Fruit fly (Drosophila melanogaster): ENCODE results near the gene CG42594.

Gene CG42594

DNA sequence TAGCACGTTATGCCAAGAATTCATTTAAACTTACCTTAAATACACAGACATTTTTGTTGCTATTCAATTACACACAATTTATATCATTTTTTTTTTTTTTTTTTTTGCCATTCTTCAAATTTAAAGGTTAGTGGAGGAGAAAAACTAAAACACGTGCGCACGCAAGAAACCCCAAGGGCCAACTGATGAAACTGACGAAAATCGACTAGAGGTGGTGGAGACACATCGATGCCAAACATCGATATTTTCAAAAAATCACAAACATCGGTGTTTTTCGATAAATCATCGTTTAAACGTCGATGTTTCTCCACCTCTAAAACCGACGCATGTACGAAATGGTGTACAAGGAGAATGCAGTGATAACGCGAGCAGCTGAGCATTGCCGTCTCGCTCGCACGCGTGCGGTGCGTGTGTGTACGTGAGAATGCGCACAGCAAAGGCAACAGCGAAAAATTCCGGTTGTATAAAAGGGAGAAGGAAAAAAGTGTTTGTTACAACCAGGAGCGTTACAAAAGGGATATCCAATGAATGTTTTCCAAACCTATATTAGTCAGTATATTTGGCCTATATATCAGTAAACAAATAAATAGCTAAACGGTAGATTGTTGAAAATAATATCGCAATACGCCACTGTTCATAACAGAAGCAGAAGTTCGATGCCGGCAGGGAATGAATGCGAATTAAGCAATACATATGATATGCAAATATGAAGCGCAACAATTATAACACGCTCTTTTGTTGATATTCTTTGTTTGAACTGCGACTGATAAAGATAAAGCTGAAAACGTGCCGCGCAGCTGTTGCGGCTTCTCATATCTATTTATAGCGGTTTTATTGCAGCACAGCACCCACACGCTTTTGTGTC is 95.6 kb downstream of the CG42594 start (continued):
- TF ChIP-seq CG8290 (GFP tag; optimal IDR thresholded peaks at IDR 0.05) = peak; percentile 88
- peak; percentile 87 to 88 for TF ChIP-seq CG8290 (tag; optimal IDR thresholded peaks at IDR 0.05)
- no peak for TF ChIP-seq CG8765 (GFP tag; IDR thresholded peaks at IDR 0.05)
- TF ChIP-seq CG3995 (GFP tag; optimal IDR thresholded peaks at IDR 0.05) = peak; percentile 79
- TF ChIP-seq pfk (GFP tag; optimal IDR thresholded peaks at IDR 0.05) = no peak
- no peak for TF ChIP-seq CG14860 (GFP tag; IDR thresholded peaks at IDR 0.05; ENCODE audit: partially characterized antibody)
- no peak for TF ChIP-seq CG13123 (GFP tag; optimal IDR thresholded peaks at IDR 0.05)
- no peak for TF ChIP-seq CG10274 (GFP tag; optimal IDR thresholded peaks at IDR 0.05)
- no peak for TF ChIP-seq CG17361 (GFP tag; IDR thresholded peaks at IDR 0.05)
- no peak for TF ChIP-seq CG8944 (GFP tag; optimal IDR thresholded peaks at IDR 0.05)
- no peak for TF ChIP-seq Spps (tag; optimal IDR thresholded peaks at IDR 0.05)
- peak; percentile 43 for TF ChIP-seq Asciz (GFP tag; optimal IDR thresholded peaks at IDR 0.05)
- peak; percentile 78 for TF ChIP-seq BEAF-32 (GFP tag; optimal IDR thresholded peaks at IDR 0.05)
- peak; percentile 12 for TF ChIP-seq en (GFP tag; optimal IDR thresholded peaks at IDR 0.05)
- TF ChIP-seq nom (GFP tag; optimal IDR thresholded peaks at IDR 0.05) = peak; percentile 19
- TF ChIP-seq Deaf1 (tag; optimal IDR thresholded peaks at IDR 0.05) = peak; percentile 8
- peak; percentile 18 for TF ChIP-seq CG1603 (tag; optimal IDR thresholded peaks at IDR 0.05)
- peak; percentile 70 for TF ChIP-seq nerfin-1 (tag; optimal IDR thresholded peaks at IDR 0.05)
- no peak for TF ChIP-seq Jarid2 (GFP tag; optimal IDR thresholded peaks at IDR 0.05)
- peak; percentile 1 for TF ChIP-seq gfzf (GFP tag; optimal IDR thresholded peaks at IDR 0.05)
- no peak for TF ChIP-seq CG15696 (tag; optimal IDR thresholded peaks at IDR 0.05)
- no peak for TF ChIP-seq pum (GFP tag; optimal IDR thresholded peaks at IDR 0.05)
- peak in 1 of 2 experiments; percentile 59 for TF ChIP-seq eve (GFP tag; optimal IDR thresholded peaks at IDR 0.05)
- TF ChIP-seq CG17186 (GFP tag; optimal IDR thresholded peaks at IDR 0.05) = peak; percentile 13
- peak; percentile 80 for TF ChIP-seq cwo (GFP tag; optimal IDR thresholded peaks at IDR 0.05)
- TF ChIP-seq CG4404 (GFP tag; IDR thresholded peaks at IDR 0.05) = no peak
- no peak for TF ChIP-seq kni (GFP tag; optimal IDR thresholded peaks at IDR 0.05)
- no peak for TF ChIP-seq CG9932 (GFP tag; IDR thresholded peaks at IDR 0.05)
- TF ChIP-seq zen2 (GFP tag; IDR thresholded peaks at IDR 0.05; ENCODE audit: partially characterized antibody) = no peak
- TF ChIP-seq Neu2 (GFP tag; optimal IDR thresholded peaks at IDR 0.05; ENCODE audit: borderline replicate concordance) = no peak
- TF ChIP-seq Myb (GFP tag; optimal IDR thresholded peaks at IDR 0.05) = peak; percentile 3
- peak in 1 of 2 experiments; percentile 50 for TF ChIP-seq Pdp1 (GFP tag; optimal IDR thresholded peaks at IDR 0.05)
- TF ChIP-seq Lpt (GFP tag; optimal IDR thresholded peaks at IDR 0.05) = no peak
- TF ChIP-seq chm (GFP tag; IDR thresholded peaks at IDR 0.05) = no peak
- no peak for TF ChIP-seq ham (GFP tag; IDR thresholded peaks at IDR 0.05)
- peak; percentile 2 for TF ChIP-seq CG2875 (GFP tag; optimal IDR thresholded peaks at IDR 0.05)
- TF ChIP-seq pb (GFP tag; optimal IDR thresholded peaks at IDR 0.05) = no peak
- no peak for TF ChIP-seq CG31441 (GFP tag; IDR thresholded peaks at IDR 0.05)
- peak; percentile 41 for TF ChIP-seq ATbp (GFP tag; optimal IDR thresholded peaks at IDR 0.05)
- TF ChIP-seq crol (GFP tag; IDR thresholded peaks at IDR 0.05) = no peak
- peak in 1 of 2 experiments; percentile 58 for TF ChIP-seq crp (GFP tag; optimal IDR thresholded peaks at IDR 0.05)
- TF ChIP-seq NK7.1 (GFP tag; optimal IDR thresholded peaks at IDR 0.05) = no peak
- no peak for TF ChIP-seq CG13775 (GFP tag; optimal IDR thresholded peaks at IDR 0.05)
- TF ChIP-seq Hsf (GFP tag; optimal IDR thresholded peaks at IDR 0.05) = no peak
- peak; percentile 21 for TF ChIP-seq org-1 (GFP tag; optimal IDR thresholded peaks at IDR 0.05)
- TF ChIP-seq dmrt99B (tag; optimal IDR thresholded peaks at IDR 0.05) = peak; percentile 23
- TF ChIP-seq MESR4 (GFP tag; optimal IDR thresholded peaks at IDR 0.05) = peak; percentile 0
- TF ChIP-seq Antp (GFP tag; optimal IDR thresholded peaks at IDR 0.05) = no peak

All from whole organism, embryonic.